Worm (Caenorhabditis elegans) whole organism, L4/young adult: ENCODE data around the gene srg-24.

Experiments used
- W03F9.2 ChIP-seq: fragments of 150-350 bp; optimal IDR thresholded peaks from 2 replicates; lab custom pipeline; 2014; ENCODE audit warnings: missing biosample characterization, missing genetic modification characterization
- dao-5 ChIP-seq: sonication (generic microtip); optimal IDR thresholded peaks from 2 replicates; lab custom pipeline; 2016; ENCODE audit warnings: missing genotype, missing genetic modification characterization, moderate library complexity, missing compliant biosample characterization
- him-1 ChIP-seq: sonication (generic microtip); optimal IDR thresholded peaks from 2 replicates; lab custom pipeline; 2016; ENCODE audit warnings: missing genotype, missing genetic modification reagents, missing genetic modification characterization, missing compliant biosample characterization

Gene srg-24

DNA sequence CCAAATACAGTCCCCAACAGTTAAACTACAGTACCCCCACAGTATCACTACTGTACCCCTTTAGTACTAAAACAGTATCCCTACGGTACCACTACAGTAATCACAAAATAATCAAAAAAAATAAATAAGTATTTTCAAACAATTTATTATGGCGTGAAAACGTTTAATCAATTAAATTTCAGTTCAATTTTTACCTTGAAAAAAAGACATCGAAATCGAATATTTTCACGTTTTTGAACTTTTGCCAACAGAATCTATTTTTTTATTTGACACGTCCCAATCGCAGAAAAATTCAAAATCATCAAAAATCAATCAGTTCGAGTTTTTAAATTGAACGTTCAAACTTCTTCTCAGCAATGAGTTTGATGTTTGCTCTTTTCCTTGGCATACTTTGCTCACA is 13.5 kb upstream of the srg-24 start, which contains the start of gene clec-123:
clec-123 (plus strand) TSS at position 301 of the 400 bp plus-strand sequence.
- no peak for TF ChIP-seq W03F9.2 (tag; lab: Kevin White, UChicago)

DNA sequence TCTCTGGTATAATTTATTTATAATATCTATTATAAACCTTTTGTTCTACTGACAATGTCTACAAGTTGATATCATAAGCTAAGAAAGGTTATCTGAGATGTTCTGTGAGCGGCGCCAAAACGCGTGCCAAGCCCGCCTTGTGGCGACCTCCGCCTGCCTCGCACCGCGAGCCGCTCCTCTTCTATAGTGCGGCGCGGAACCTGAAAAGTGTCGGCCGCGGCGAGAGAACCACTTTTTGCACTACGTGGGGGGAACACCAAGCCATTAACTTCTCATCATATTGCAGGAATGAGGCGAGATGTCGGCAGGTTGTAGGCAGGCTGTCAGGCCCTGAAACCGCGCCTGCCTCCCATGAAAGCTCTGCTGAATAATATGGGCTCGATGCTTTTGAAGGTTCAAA is 12.8 kb upstream of the srg-24 start:
- TF ChIP-seq dao-5 = no peak
- TF ChIP-seq W03F9.2 (tag; lab: Kevin White, UChicago) = no peak
- TF ChIP-seq him-1 (tag; lab: Kevin White, UChicago) = no peak

DNA sequence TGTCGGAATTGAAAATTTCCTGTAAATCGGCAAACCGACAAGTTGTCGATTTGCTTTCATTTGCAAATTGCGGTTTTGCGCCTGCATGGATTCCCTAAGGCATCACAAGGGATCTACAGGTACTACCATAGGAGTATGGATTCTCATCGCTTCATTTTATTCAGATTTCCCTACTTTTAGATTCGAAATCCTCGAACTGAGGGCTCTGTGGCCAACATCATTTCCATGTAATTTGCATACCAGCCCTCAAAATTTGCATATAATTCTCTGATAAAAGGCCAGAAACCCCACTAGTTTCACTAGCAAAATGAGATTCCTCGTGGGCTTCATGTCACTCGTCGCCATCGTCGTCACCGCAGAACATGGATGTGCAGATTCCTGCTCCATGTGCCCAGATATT is 11.9 kb upstream of the srg-24 start, which contains the start of gene Y25C1A.2:
Y25C1A.2 (plus strand) TSS at position 301 of the 400 bp plus-strand sequence.
- TF ChIP-seq him-1 (tag; lab: Kevin White, UChicago) (no peak), dao-5 (no peak), W03F9.2 (tag; lab: Kevin White, UChicago) (no peak)

DNA sequence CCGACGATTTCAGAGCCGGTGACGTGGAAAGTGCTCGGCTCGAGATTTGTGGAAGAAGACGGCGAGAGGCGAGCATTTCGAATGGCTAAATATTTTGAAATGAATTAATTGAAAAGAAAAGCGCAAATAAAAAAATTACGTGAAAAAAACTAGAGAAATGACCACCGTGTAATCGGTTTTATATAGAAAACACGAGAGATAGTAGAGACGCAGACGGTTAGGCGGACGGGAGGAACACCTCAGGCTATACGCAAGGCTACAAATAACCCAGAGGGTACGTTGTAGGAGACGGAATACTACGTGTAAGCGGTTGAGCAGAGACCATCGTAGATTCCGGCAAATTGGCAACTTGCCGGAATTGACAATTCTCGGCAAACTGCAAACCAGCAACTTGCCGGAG is 10.7 kb upstream of the srg-24 start, which contains the start of gene Y25C1A.13:
Y25C1A.13 (minus strand) TSS at position 101 of the 400 bp plus-strand sequence.
- TF ChIP-seq him-1 (tag; lab: Kevin White, UChicago) (no peak), W03F9.2 (tag; lab: Kevin White, UChicago) (no peak), dao-5 (no peak)

DNA sequence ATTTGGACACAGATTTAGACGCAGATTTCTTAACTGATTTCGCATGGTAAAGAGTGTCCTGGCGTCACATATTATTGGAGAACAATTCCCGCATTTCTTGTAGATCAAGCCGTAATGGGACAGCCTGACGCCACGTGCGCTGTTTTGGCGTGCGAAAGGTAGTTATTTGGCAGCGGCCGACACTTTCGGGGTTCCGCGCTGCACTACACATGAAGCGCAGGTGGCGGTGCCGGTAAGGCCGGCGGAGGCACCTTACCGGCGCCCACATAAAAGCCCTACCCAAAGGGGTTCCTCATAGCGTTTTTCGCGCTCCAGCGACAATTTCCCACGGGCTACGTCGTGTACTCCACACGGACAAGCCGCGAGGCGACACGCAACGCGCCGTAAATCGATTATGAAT is 9.7 kb upstream of the srg-24 start:
- no peak for TF ChIP-seq dao-5
- TF ChIP-seq W03F9.2 (tag; lab: Kevin White, UChicago) = no peak

DNA sequence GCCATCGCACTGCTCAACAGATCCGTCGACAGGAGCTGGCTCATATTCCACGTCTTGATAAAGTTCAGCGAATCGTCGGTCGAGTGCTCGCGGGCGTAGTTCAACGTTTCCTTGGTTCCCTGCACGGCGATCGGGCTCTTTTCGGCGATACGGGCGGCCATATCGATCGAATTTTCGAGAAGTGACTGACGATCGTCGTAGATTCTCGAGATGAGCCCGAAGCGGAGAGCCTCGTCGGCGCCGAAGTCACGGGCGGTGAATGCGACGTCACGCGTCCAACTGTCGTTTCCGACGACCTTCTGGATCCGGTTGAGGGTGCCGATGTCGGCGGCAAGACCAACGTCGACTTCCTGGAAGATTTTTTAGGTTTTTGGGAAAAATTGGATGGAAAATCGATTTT is 9.1 kb upstream of the srg-24 start:
- TF ChIP-seq him-1 (tag; lab: Kevin White, UChicago) (no peak), W03F9.2 (tag; lab: Kevin White, UChicago) (no peak), dao-5 (no peak)

DNA sequence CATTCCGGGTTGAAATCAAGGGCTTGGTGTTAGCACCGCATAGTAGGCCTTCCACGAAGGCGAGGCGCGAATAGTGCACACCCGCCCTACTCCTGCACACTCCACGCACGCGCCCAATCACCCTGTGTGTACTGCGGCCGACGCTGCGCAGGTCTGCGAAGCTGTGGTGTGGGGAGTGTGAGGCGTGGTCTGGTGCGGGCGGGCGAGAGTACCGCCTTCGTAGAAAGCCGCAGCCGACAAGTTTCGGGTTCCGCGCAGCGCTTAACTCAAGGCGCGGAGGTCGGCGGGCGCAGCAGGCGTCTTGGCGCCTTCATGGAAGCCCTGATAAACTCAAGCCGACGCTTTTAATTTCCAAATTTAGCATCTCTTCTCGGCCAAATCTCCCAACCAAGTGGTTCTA is 7.7 kb upstream of the srg-24 start:
- TF ChIP-seq him-1 (tag; lab: Kevin White, UChicago) (no peak), dao-5 (no peak), W03F9.2 (tag; lab: Kevin White, UChicago) (no peak)

DNA sequence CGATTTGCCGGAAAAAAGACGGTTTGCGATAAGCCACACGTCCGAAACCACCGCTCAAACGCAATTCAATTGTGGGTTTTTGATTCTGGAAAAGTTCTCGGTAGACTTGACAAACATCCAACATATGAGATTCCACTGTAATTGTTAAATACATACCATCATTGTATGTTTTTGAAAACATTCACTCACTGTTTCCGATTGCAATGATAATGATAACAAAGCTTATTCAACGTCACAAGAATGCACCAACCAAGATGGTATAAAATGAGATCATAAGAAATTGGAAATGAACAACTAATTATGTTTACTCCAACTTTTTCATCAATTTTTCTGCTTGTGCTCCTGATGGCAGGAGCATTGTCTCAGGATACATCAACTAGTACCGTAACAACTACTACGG is 5.3 kb upstream of the srg-24 start, which contains the start of gene clec-122:
clec-122 (plus strand) TSS at position 301 of the 400 bp plus-strand sequence.
- no peak for TF ChIP-seq dao-5
- TF ChIP-seq W03F9.2 (tag; lab: Kevin White, UChicago) = no peak
- TF ChIP-seq him-1 (tag; lab: Kevin White, UChicago) = no peak

DNA sequence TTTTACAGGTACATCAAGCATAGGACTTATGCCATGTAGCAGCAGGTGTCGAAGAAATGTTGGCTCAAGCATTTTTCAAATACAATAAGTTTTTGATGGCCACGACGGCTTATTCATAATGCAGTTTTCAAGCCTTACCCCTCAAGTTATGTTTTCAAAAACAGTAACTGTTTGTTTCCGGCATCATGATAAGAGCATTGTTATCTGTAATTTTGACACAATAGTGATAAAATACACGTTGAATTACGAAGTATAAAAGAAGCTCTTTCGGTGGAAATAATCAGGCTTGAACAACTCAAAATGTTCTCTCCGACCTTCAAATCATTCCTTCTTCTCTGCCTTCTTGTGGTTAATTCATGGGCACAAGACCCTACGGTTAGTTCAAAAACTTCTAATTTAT is 1.6 kb upstream of the srg-24 start, which contains the start of gene clec-121:
clec-121 (plus strand) TSS at position 301 of the 400 bp plus-strand sequence.
- TF ChIP-seq dao-5 (no peak), W03F9.2 (tag; lab: Kevin White, UChicago) (no peak), him-1 (tag; lab: Kevin White, UChicago) (no peak)

DNA sequence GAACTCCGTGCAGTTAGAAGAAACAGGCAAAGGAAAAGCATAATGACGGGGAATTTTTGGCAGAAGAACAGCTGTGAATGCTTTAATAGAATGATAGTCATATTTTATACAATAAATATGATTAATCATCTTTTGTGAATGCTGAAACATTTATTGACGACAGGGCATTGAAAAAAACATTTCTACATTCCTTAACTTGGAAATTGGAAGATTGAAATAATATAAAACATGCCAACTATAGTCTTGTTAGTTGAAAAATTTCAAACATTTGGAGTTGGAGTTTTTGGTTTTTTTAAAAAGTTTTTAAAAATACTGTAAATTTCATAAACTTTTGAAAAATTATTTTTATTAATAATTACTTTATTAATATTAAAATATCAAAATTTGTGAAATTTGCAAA is 3.6 kb downstream of the srg-24 start, which contains the start of gene Y25C1A.14:
Y25C1A.14 (minus strand) TSS at position 101 of the 400 bp plus-strand sequence.
- TF ChIP-seq W03F9.2 (tag; lab: Kevin White, UChicago) (no peak), him-1 (tag; lab: Kevin White, UChicago) (no peak), dao-5 (no peak)

DNA sequence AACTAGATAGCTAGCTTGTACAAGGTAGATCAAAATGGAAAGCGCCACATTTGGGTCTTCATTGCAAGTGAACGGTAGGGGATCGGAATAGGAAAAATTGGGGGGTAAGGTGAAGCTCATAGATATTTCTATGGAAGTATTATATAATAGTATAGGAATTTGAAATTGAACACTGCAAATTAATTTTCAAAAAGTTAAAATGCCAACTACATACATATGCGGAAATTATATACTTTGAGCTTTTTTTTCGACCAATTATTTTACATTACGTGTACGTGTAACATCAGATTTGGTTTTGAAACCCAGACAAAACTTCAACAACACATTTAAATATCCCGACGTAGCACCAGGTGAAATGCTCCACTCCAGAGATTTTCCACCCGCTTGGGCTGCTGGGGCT is 4.4 kb downstream of the srg-24 start, which contains the start of gene srg-23:
srg-23 (minus strand) TSS at position 101 of the 400 bp plus-strand sequence.
- TF ChIP-seq W03F9.2 (tag; lab: Kevin White, UChicago) = no peak
- TF ChIP-seq dao-5 = no peak
- no peak for TF ChIP-seq him-1 (tag; lab: Kevin White, UChicago)

DNA sequence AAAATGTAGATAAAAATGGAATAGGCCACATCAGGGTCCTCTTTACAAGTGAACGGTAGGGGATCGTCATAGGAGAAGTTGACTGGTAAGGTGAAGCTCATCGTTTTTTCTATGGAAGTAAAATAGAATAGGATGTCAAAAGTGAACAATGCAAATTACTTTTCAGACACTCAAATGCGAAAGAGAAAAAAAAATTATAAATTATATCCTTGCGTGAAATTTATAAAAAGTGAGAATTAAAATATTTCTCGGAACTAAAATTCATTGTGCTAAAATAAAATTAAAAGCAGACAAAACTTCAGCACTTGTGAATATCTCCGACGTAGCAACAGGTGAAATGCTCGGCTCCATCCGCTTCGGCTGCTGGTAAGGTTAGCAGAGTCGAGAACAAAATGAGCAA is 7.1 kb downstream of the srg-24 start, which contains the start of gene srg-22:
srg-22 (minus strand) TSS at position 101 of the 400 bp plus-strand sequence.
- TF ChIP-seq dao-5 (no peak), him-1 (tag; lab: Kevin White, UChicago) (no peak)

DNA sequence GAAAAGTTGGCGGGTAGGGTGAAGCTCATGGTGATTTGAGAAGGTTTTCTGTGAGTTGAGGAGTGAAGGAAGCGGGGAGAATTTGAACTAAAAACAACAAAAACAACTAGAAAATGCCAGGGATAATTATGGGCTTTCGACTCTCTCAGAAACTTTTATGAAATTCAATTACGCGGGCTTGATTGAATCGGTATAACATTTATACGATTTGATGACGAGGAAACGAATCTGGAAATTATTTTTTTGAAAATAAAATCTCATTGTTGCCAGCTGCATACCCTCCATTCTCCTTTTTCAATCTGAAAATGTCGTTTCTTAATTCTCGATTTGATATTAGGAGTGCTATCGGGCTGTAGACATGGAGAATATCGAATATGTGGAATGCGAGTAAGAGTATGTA is 9.2 kb downstream of the srg-24 start, which contains the start of gene srg-21:
srg-21 (minus strand) TSS at position 101 of the 400 bp plus-strand sequence.
- TF ChIP-seq dao-5 (no peak), W03F9.2 (tag; lab: Kevin White, UChicago) (no peak)

DNA sequence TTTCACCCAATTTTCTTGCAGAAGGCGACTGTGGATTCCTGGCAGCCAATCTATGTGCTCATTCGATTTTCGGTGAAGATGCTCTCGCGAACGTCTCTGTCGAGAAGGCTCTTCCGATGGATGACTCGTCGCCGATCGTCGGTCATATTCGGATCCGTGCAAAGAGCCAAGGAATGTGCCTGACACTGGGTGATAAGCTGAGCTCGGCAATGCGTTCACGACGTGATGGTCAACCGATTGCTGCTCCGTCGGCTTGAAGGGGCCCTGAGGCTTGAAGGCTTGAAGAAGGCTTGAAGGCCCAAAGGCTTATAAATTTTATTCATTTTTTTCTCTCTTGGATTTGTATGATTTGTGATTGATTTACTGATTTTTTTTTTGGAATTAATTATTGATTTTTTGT is 13.3 kb downstream of the srg-24 start:
- TF ChIP-seq W03F9.2 (tag; lab: Kevin White, UChicago) = no peak
- TF ChIP-seq dao-5 = no peak
- TF ChIP-seq him-1 (tag; lab: Kevin White, UChicago) = no peak

DNA sequence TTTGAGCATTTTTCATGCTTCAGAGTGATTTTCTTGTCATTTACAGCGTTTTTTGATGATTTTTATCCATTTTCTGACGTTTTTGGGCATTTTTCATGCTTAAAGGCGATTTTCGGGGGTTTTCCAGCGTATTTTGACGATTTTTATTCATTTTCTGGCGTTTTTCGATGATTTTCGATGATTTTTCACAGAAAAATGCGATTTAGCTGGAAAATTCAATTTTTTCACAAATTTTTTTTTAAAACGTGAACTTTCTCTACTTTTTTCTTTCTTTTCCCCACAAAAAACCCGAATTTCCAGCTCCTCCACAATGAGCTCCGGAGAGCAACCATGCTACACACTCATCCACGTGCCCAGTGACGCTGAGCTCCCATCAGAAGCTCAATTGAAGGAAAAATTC is 21.9 kb downstream of the srg-24 start, which contains the start of gene copb-1:
copb-1 (plus strand) TSS at position 301 of the 400 bp plus-strand sequence.
- TF ChIP-seq W03F9.2 (tag; lab: Kevin White, UChicago) (no peak), him-1 (tag; lab: Kevin White, UChicago) (no peak)
